Worm (Caenorhabditis elegans) whole organism, mixed stage, embryonic: ENCODE data around the gene T05H4.15.

Experiments used
- ceh-43 ChIP-seq: fragments of 200-800 bp; sonication (Bioruptor generic); optimal IDR thresholded peaks from 2 replicates; lab custom pipeline; 2018; ENCODE audit warnings: mild to moderate bottlenecking, missing genetic modification characterization, moderate library complexity, missing compliant biosample characterization
- drap-1 ChIP-seq: fragments of 200-800 bp; sonication (Bioruptor generic); optimal IDR thresholded peaks from 3 replicates; lab custom pipeline; 2018; ENCODE audit warnings: mild to moderate bottlenecking, missing genetic modification characterization, missing compliant biosample characterization
- elt-3 ChIP-seq: fragments of 150-350 bp; optimal IDR thresholded peaks from 2 replicates; lab custom pipeline; 2014; ENCODE audit warnings: missing biosample characterization, missing genetic modification characterization
- lin-13 ChIP-seq: fragments of 150-350 bp; optimal IDR thresholded peaks from 2 replicates; lab custom pipeline; 2014; ENCODE audit warnings: missing biosample characterization, missing genetic modification characterization
- lsy-2 ChIP-seq: fragments of 150-350 bp; optimal IDR thresholded peaks from 2 replicates; lab custom pipeline; 2014; ENCODE audit warnings: missing biosample characterization, missing genetic modification characterization
- nhr-12 ChIP-seq: fragments of 150-350 bp; optimal IDR thresholded peaks from 2 replicates; lab custom pipeline; 2014; ENCODE audit warnings: missing biosample characterization, missing genetic modification characterization
- nhr-237 ChIP-seq: fragments of 150-350 bp; optimal IDR thresholded peaks from 2 replicates; lab custom pipeline; 2014; ENCODE audit warnings: missing biosample characterization, missing genetic modification characterization
- nhr-28 ChIP-seq: fragments of 150-350 bp; optimal IDR thresholded peaks from 2 replicates; lab custom pipeline; 2014; ENCODE audit warnings: missing biosample characterization, missing genetic modification characterization
- nhr-76 ChIP-seq: sonication (generic microtip); optimal IDR thresholded peaks from 2 replicates; lab custom pipeline; 2017; ENCODE audit warnings: missing biosample characterization, missing genetic modification characterization
- unc-62 ChIP-seq: fragments of 150-350 bp; optimal IDR thresholded peaks from 2 replicates; lab custom pipeline; 2014; ENCODE audit warnings: missing biosample characterization, missing genetic modification reagents, missing genetic modification characterization
- zip-8 ChIP-seq: fragments of 150-350 bp; optimal IDR thresholded peaks from 2 replicates; lab custom pipeline; 2014; ENCODE audit warnings: missing biosample characterization, missing genetic modification characterization

ce11 chrV:6458302-6458998 is 16.9 kb upstream of the T05H4.15 start:
- TF ChIP-seq unc-62 (GFP tag; lab: Kevin White, UChicago) (no peak), lin-13 (tag; lab: Kevin White, UChicago) (no peak), nhr-237 (tag; lab: Kevin White, UChicago) (no peak), nhr-12 (tag; lab: Kevin White, UChicago) (no peak), lsy-2 (tag; lab: Kevin White, UChicago) (no peak), ceh-43 (GFP tag; lab: Kevin White, UChicago) (no peak), elt-3 (tag; lab: Kevin White, UChicago) (no peak), drap-1 (GFP tag; lab: Kevin White, UChicago) (no peak), zip-8 (no peak), nhr-76 (tag; lab: Kevin White, UChicago) (no peak), nhr-28 (tag; lab: Kevin White, UChicago) (no peak)
